Fruit fly (Drosophila melanogaster): ENCODE measurements around the gene mts.
A peak's percentile ranks its signal among the peaks of the same experiment; 100 is the strongest.

Gene mts

dm6 chr2L:7788952-7789466 lies 38.4 kb upstream of the mts start:
- no peak for TF ChIP-seq jim (GFP tag; optimal IDR thresholded peaks at IDR 0.05)
- no peak for TF ChIP-seq dmrt93B (GFP tag; optimal IDR thresholded peaks at IDR 0.05)
- TF ChIP-seq OdsH (GFP tag; optimal IDR thresholded peaks at IDR 0.05), result no peak
- TF ChIP-seq Dfd (GFP tag; optimal IDR thresholded peaks at IDR 0.05), result no peak
- TF ChIP-seq N (GFP tag; optimal IDR thresholded peaks at IDR 0.05), result no peak
- TF ChIP-seq dl (GFP tag; optimal IDR thresholded peaks at IDR 0.05; ENCODE audit: insufficient read depth in 1 of 2, partially characterized antibody in 2 of 2), result no peak
- no peak for TF ChIP-seq Sp1 (GFP tag; optimal IDR thresholded peaks at IDR 0.05)
- TF ChIP-seq ey (GFP tag; optimal IDR thresholded peaks at IDR 0.05), result no peak
- TF ChIP-seq sv (GFP tag; optimal IDR thresholded peaks at IDR 0.05), result no peak
- TF ChIP-seq dsf (GFP tag; optimal IDR thresholded peaks at IDR 0.05; ENCODE audit: borderline replicate concordance), result no peak
- no peak for TF ChIP-seq usp (GFP tag; optimal IDR thresholded peaks at IDR 0.05)
- TF ChIP-seq CrebA (GFP tag; optimal IDR thresholded peaks at IDR 0.05; ENCODE audit: borderline replicate concordance), result no peak

- TF ChIP-seq Jra (GFP tag; optimal IDR thresholded peaks at IDR 0.05), result no peak
- no peak for TF ChIP-seq CG9705 (GFP tag; optimal IDR thresholded peaks at IDR 0.05)
- TF ChIP-seq dmrt93B (GFP tag; optimal IDR thresholded peaks at IDR 0.05), result no peak
- TF ChIP-seq rgr (GFP tag; optimal IDR thresholded peaks at IDR 0.05), result no peak
- TF ChIP-seq dsf (GFP tag; optimal IDR thresholded peaks at IDR 0.05; ENCODE audit: borderline replicate concordance), result no peak
- TF ChIP-seq Abd-B (GFP tag; optimal IDR thresholded peaks at IDR 0.05), result no peak
- TF ChIP-seq Sp1 (GFP tag; optimal IDR thresholded peaks at IDR 0.05), result no peak
- TF ChIP-seq dl (GFP tag; optimal IDR thresholded peaks at IDR 0.05; ENCODE audit: insufficient read depth in 1 of 2, partially characterized antibody in 2 of 2), result no peak
- TF ChIP-seq lola (GFP tag; optimal IDR thresholded peaks at IDR 0.05), result no peak
- TF ChIP-seq pan (optimal IDR thresholded peaks at IDR 0.05), result no peak
- no peak for TF ChIP-seq ey (GFP tag; optimal IDR thresholded peaks at IDR 0.05)
- no peak for TF ChIP-seq Myc (optimal IDR thresholded peaks at IDR 0.05)
- no peak for TF ChIP-seq CG32264 (GFP tag; optimal IDR thresholded peaks at IDR 0.05)
- TF ChIP-seq HLH106 (tag; optimal IDR thresholded peaks at IDR 0.05), result no peak
- no peak for TF ChIP-seq CrebA (GFP tag; optimal IDR thresholded peaks at IDR 0.05; ENCODE audit: borderline replicate concordance)
- TF ChIP-seq GATAd (GFP tag; optimal IDR thresholded peaks at IDR 0.05), result no peak
- TF ChIP-seq Hnf4 (GFP tag; optimal IDR thresholded peaks at IDR 0.05), result no peak
- no peak for TF ChIP-seq tai (GFP tag; optimal IDR thresholded peaks at IDR 0.05)
- no peak for TF ChIP-seq Rel (GFP tag; optimal IDR thresholded peaks at IDR 0.05)
- TF ChIP-seq Rel (tag; optimal IDR thresholded peaks at IDR 0.05), result no peak
- no peak for TF ChIP-seq brk (GFP tag; optimal IDR thresholded peaks at IDR 0.05)
Observed at dm6 chr2L:7790081-7790447, 37.4 kb upstream of the mts start.

- TF ChIP-seq Vsx2 (GFP tag; optimal IDR thresholded peaks at IDR 0.05; ENCODE audit: partially characterized antibody), result no peak
- TF ChIP-seq ey (GFP tag; optimal IDR thresholded peaks at IDR 0.05), result no peak
- TF ChIP-seq woc (GFP tag; optimal IDR thresholded peaks at IDR 0.05), result peak; percentile 55
- TF ChIP-seq Myc (optimal IDR thresholded peaks at IDR 0.05), result peak; percentile 92
- TF ChIP-seq rgr (GFP tag; optimal IDR thresholded peaks at IDR 0.05), result peak; percentile 27
- TF ChIP-seq br (GFP tag; optimal IDR thresholded peaks at IDR 0.05), result peak; percentile 56
- peak; percentile 34 for TF ChIP-seq psq (GFP tag; optimal IDR thresholded peaks at IDR 0.05)
- peak; percentile 46 for TF ChIP-seq Sp1 (GFP tag; optimal IDR thresholded peaks at IDR 0.05)
- TF ChIP-seq N (GFP tag; optimal IDR thresholded peaks at IDR 0.05), result no peak
- TF ChIP-seq Hr83 (GFP tag; optimal IDR thresholded peaks at IDR 0.05; ENCODE audit: poor library complexity, severe bottlenecking), result peak; percentile 61
- TF ChIP-seq h (GFP tag; optimal IDR thresholded peaks at IDR 0.05), result peak; percentile 36
- TF ChIP-seq foxo (GFP tag; optimal IDR thresholded peaks at IDR 0.05), result peak in 1 of 2 experiments; percentile 42
- TF ChIP-seq OdsH (GFP tag; optimal IDR thresholded peaks at IDR 0.05), result peak; percentile 37
- TF ChIP-seq Dfd (GFP tag; optimal IDR thresholded peaks at IDR 0.05), result no peak
- TF ChIP-seq dl (GFP tag; optimal IDR thresholded peaks at IDR 0.05; ENCODE audit: insufficient read depth in 1 of 2, partially characterized antibody in 2 of 2), result peak; percentile 46 to 68
- no peak for TF ChIP-seq pan (optimal IDR thresholded peaks at IDR 0.05)
- TF ChIP-seq tai (GFP tag; optimal IDR thresholded peaks at IDR 0.05), result no peak
- peak; percentile 37 for TF ChIP-seq HLH106 (tag; optimal IDR thresholded peaks at IDR 0.05)
- TF ChIP-seq Rel (GFP tag; optimal IDR thresholded peaks at IDR 0.05), result no peak
- peak; percentile 12 for TF ChIP-seq Rel (tag; optimal IDR thresholded peaks at IDR 0.05)
- TF ChIP-seq fru (GFP tag; optimal IDR thresholded peaks at IDR 0.05), result peak; percentile 82
- peak; percentile 16 for TF ChIP-seq Hnf4 (GFP tag; optimal IDR thresholded peaks at IDR 0.05)
- peak; percentile 78 for TF ChIP-seq Dif (GFP tag; optimal IDR thresholded peaks at IDR 0.05; ENCODE audit: partially characterized antibody)
Observed at dm6 chr2L:7790448-7791355, 36.7 kb upstream of the mts start, which contains the start of gene CG7149. TSS of gene CG7149 (minus strand) at chr2L:7790557.
